Worm (Caenorhabditis elegans) whole organism, young adult: ENCODE measurements around the gene C23F12.9.
A peak's percentile ranks its signal among the peaks of the same experiment; 100 is the strongest.

Source experiments
- B0261.1 ChIP-seq: sonication (generic microtip); optimal IDR thresholded peaks from 2 replicates; lab custom pipeline; 2016; ENCODE audit warnings: mild to moderate bottlenecking, missing genetic modification characterization, moderate library complexity, missing compliant biosample characterization
- F23B12.7 ChIP-seq: sonication (generic microtip); optimal IDR thresholded peaks from 2 replicates; lab custom pipeline; 2017; ENCODE audit warnings: missing genetic modification characterization, mild to moderate bottlenecking, missing compliant biosample characterization, antibody characterized with exemption, moderate library complexity; ENCODE audit not compliant: insufficient read depth
- Y56A3A.18 ChIP-seq: fragments of 200-800 bp; sonication (Bioruptor generic); IDR thresholded peaks from 2 replicates; pipeline ENCODE4 v1.3.6; 2022; ENCODE audit warnings: missing genetic modification reagents, missing genetic modification characterization, missing compliant biosample characterization
- Y67H2A.10 ChIP-seq: fragments of 200-800 bp; sonication (Bioruptor generic); conservative IDR thresholded peaks from 2 replicates; pipeline ENCODE4 v1.3.6; 2022; ENCODE audit warnings: missing genetic modification reagents, missing genetic modification characterization, missing compliant biosample characterization
- ZK185.1 ChIP-seq: sonication (generic microtip); optimal IDR thresholded peaks from 2 replicates; lab custom pipeline; 2016; ENCODE audit warnings: mild to moderate bottlenecking, missing genetic modification characterization, missing compliant biosample characterization; ENCODE audit not compliant: poor library complexity, severe bottlenecking
- ama-1 ChIP-seq, 3 experiments: fragments of 150-350 bp in 1 of 3; sonication (generic microtip) in 2 of 3; optimal IDR thresholded peaks; 2 replicates each; lab custom pipeline; 2014 to 2018; ENCODE audit warnings: missing biosample characterization in 2 of 3, missing genetic modification characterization in 2 of 3, missing genetic modification reagents in 2 of 3
- aptf-3 ChIP-seq: fragments of 200-800 bp; sonication (Bioruptor generic); IDR thresholded peaks from 2 replicates; pipeline ENCODE4 v1.3.6; 2022; ENCODE audit warnings: missing genetic modification characterization, missing compliant biosample characterization
- atf-7 ChIP-seq: sonication (generic microtip); optimal IDR thresholded peaks from 2 replicates; lab custom pipeline; 2017; ENCODE audit warnings: mild to moderate bottlenecking, missing genetic modification characterization, missing compliant biosample characterization
- ccch-3 ChIP-seq: fragments of 200-800 bp; sonication (Bioruptor generic); optimal IDR thresholded peaks from 2 replicates; lab custom pipeline; 2018; ENCODE audit warnings: mild to moderate bottlenecking, missing genetic modification characterization, missing compliant biosample characterization
- cebp-1 ChIP-seq, 2 experiments: fragments of 200-800 bp in 1 of 2; sonication (Bioruptor generic) in 1 of 2; sonication (generic microtip) in 1 of 2; IDR thresholded peaks in 1 of 2; optimal IDR thresholded peaks in 1 of 2; 2 replicates each; pipeline versions ENCODE4 v1.3.6 to Lab custom; 2017 to 2022; ENCODE audit warnings: missing compliant biosample characterization in 2 of 2, missing genetic modification characterization in 2 of 2, mild to moderate bottlenecking in 1 of 2, missing genetic modification reagents in 1 of 2, moderate library complexity in 1 of 2
- ceh-27 ChIP-seq: fragments of 200-800 bp; sonication (Bioruptor generic); optimal IDR thresholded peaks from 2 replicates; lab custom pipeline; 2018; ENCODE audit warnings: mild to moderate bottlenecking, missing genetic modification characterization, moderate library complexity, missing compliant biosample characterization
- ceh-58 ChIP-seq: fragments of 200-800 bp; sonication (Bioruptor generic); IDR thresholded peaks from 2 replicates; pipeline ENCODE4 v1.3.6; 2022; ENCODE audit warnings: missing genetic modification characterization, missing compliant biosample characterization
- dpff-1 ChIP-seq: sonication (generic microtip); optimal IDR thresholded peaks from 2 replicates; lab custom pipeline; 2017; ENCODE audit warnings: mild to moderate bottlenecking, missing genetic modification characterization, missing compliant biosample characterization
- egl-44 ChIP-seq: fragments of 200-800 bp; sonication (Bioruptor generic); IDR thresholded peaks from 2 replicates; pipeline ENCODE4 v1.3.6; 2022; ENCODE audit warnings: missing genetic modification reagents, missing genetic modification characterization, missing compliant biosample characterization
- egrh-3 ChIP-seq: fragments of 200-800 bp; sonication (Bioruptor generic); IDR thresholded peaks from 2 replicates; pipeline ENCODE4 v1.3.6; 2022; ENCODE audit warnings: missing genetic modification reagents, missing genetic modification characterization, missing compliant biosample characterization
- ets-4 ChIP-seq: fragments of 200-800 bp; sonication (Bioruptor generic); optimal IDR thresholded peaks from 2 replicates; lab custom pipeline; 2018; ENCODE audit warnings: mild to moderate bottlenecking, missing genetic modification characterization, missing compliant biosample characterization
- gei-17 ChIP-seq: fragments of 200-800 bp; sonication (Bioruptor generic); optimal IDR thresholded peaks from 2 replicates; lab custom pipeline; 2018; ENCODE audit warnings: mild to moderate bottlenecking, missing genetic modification characterization, missing compliant biosample characterization
- him-1 ChIP-seq: sonication (generic microtip); optimal IDR thresholded peaks from 2 replicates; lab custom pipeline; 2016; ENCODE audit warnings: missing genotype, missing genetic modification reagents, missing genetic modification characterization, missing compliant biosample characterization
- hlh-12 ChIP-seq: sonication (generic microtip); optimal IDR thresholded peaks from 2 replicates; lab custom pipeline; 2016; ENCODE audit warnings: missing genetic modification characterization, missing compliant biosample characterization
- hmg-20 ChIP-seq: fragments of 200-800 bp; sonication (Bioruptor generic); IDR thresholded peaks from 2 replicates; pipeline ENCODE4 v1.3.6; 2022; ENCODE audit warnings: missing genetic modification reagents, missing genetic modification characterization, missing compliant biosample characterization
- let-607 ChIP-seq, 2 experiments: fragments of 200-800 bp in 1 of 2; sonication (Bioruptor generic) in 1 of 2; sonication (generic microtip) in 1 of 2; optimal IDR thresholded peaks; 2 replicates each; lab custom pipeline; 2016 to 2018; ENCODE audit warnings: mild to moderate bottlenecking in 2 of 2, missing compliant biosample characterization in 2 of 2, missing genetic modification characterization in 2 of 2, moderate library complexity in 2 of 2, missing genotype in 1 of 2
- lin-40 ChIP-seq: sonication (generic microtip); optimal IDR thresholded peaks from 2 replicates; lab custom pipeline; 2016; ENCODE audit warnings: missing genetic modification characterization, mild to moderate bottlenecking, missing compliant biosample characterization, missing genotype, missing genetic modification reagents
- mel-28 ChIP-seq: sonication (generic microtip); optimal IDR thresholded peaks from 2 replicates; lab custom pipeline; 2016; ENCODE audit warnings: borderline replicate concordance, mild to moderate bottlenecking, missing genetic modification characterization, missing compliant biosample characterization
- nfya-1 ChIP-seq: sonication (generic microtip); optimal IDR thresholded peaks from 2 replicates; lab custom pipeline; 2017; ENCODE audit warnings: antibody characterized with exemption, missing compliant biosample characterization, missing genetic modification characterization, borderline replicate concordance; ENCODE audit not compliant: insufficient read depth
- nhr-80 ChIP-seq: sonication (generic microtip); optimal IDR thresholded peaks from 2 replicates; lab custom pipeline; 2016; ENCODE audit warnings: missing genetic modification characterization, missing compliant biosample characterization
- nhr-90 ChIP-seq: sonication (generic microtip); optimal IDR thresholded peaks from 2 replicates; lab custom pipeline; 2016; ENCODE audit warnings: missing genotype, mild to moderate bottlenecking, missing genetic modification characterization, missing compliant biosample characterization
- pha-4 ChIP-seq: fragments of 150-350 bp; sonication (generic microtip); optimal IDR thresholded peaks from 2 replicates; lab custom pipeline; 2014; ENCODE audit warnings: missing biosample characterization, missing genetic modification reagents, missing genetic modification characterization
- rec-8 ChIP-seq, 2 experiments: sonication (generic microtip); optimal IDR thresholded peaks; 2 replicates each; lab custom pipeline; 2016; ENCODE audit warnings: mild to moderate bottlenecking in 2 of 2, missing genetic modification characterization in 2 of 2, missing genetic modification reagents in 2 of 2, missing genotype in 2 of 2, missing biosample characterization in 1 of 2, missing compliant biosample characterization in 1 of 2, moderate library complexity in 1 of 2
- repo-1 ChIP-seq: sonication (generic microtip); optimal IDR thresholded peaks from 2 replicates; lab custom pipeline; 2017; ENCODE audit warnings: mild to moderate bottlenecking, missing genetic modification characterization, missing compliant biosample characterization
- rpc-1 ChIP-seq, 2 experiments: fragments of 150-350 bp in 1 of 2; sonication (generic microtip) in 1 of 2; optimal IDR thresholded peaks; 2 replicates each; lab custom pipeline; 2014 to 2018; ENCODE audit warnings: missing biosample characterization in 1 of 2, missing genetic modification characterization in 1 of 2, missing genetic modification reagents in 1 of 2, missing genotype in 1 of 2
- snpc-3.4 ChIP-seq: sonication (generic microtip); optimal IDR thresholded peaks from 2 replicates; lab custom pipeline; 2017; ENCODE audit warnings: missing genetic modification characterization, mild to moderate bottlenecking, missing compliant biosample characterization, antibody characterized with exemption, moderate library complexity, missing genotype, missing genetic modification reagents
- snpc-4 ChIP-seq, 5 experiments: fragments of 150-350 bp in 1 of 5; sonication (generic microtip) in 4 of 5; optimal IDR thresholded peaks; 2 replicates each; lab custom pipeline; 2014 to 2018; ENCODE audit warnings: missing genetic modification characterization in 5 of 5, missing biosample characterization in 3 of 5, antibody characterized with exemption in 2 of 5, mild to moderate bottlenecking in 2 of 5, missing compliant biosample characterization in 2 of 5, missing genotype in 2 of 5, moderate library complexity in 2 of 5, missing genetic modification reagents in 1 of 5
- somi-1 ChIP-seq: fragments of 200-800 bp; sonication (Bioruptor generic); optimal IDR thresholded peaks from 2 replicates; lab custom pipeline; 2018; ENCODE audit warnings: mild to moderate bottlenecking, missing genetic modification characterization, missing compliant biosample characterization
- tbp1 ChIP-seq: fragments of 200-800 bp; sonication (Bioruptor generic); optimal IDR thresholded peaks from 2 replicates; lab custom pipeline; 2018; ENCODE audit warnings: mild to moderate bottlenecking, missing genetic modification characterization, missing compliant biosample characterization
- unc-130 ChIP-seq: sonication (generic microtip); optimal IDR thresholded peaks from 2 replicates; lab custom pipeline; 2016; ENCODE audit warnings: missing genetic modification reagents, missing genetic modification characterization, missing compliant biosample characterization
- xnd-1 ChIP-seq: sonication (generic microtip); optimal IDR thresholded peaks from 2 replicates; lab custom pipeline; 2016; ENCODE audit warnings: missing genotype, missing genetic modification reagents, missing genetic modification characterization, missing compliant biosample characterization
- ztf-18 ChIP-seq: sonication (generic microtip); optimal IDR thresholded peaks from 2 replicates; lab custom pipeline; 2016; ENCODE audit warnings: missing genotype, mild to moderate bottlenecking, missing genetic modification characterization, missing compliant biosample characterization
- ztf-26 ChIP-seq: sonication (generic microtip); optimal IDR thresholded peaks from 2 replicates; lab custom pipeline; 2017; ENCODE audit warnings: missing genetic modification characterization, missing compliant biosample characterization

C23F12.9 gene

ce11 chrX:9372987-9373386 is 20.9 kb upstream of the C23F12.9 start (continued):
- TF ChIP-seq rec-8 (tag; optimal IDR thresholded peaks at IDR 0.05; lab: Kevin White, UChicago) (peak; percentile 7 to 42), F23B12.7 (tag; lab: Kevin White, UChicago) (peak; percentile 7), ceh-27 (GFP tag; lab: Kevin White, UChicago) (peak; percentile 18), B0261.1 (tag; lab: Kevin White, UChicago) (peak; percentile 84), unc-130 (peak; percentile 43), hlh-12 (tag; lab: Kevin White, UChicago) (no peak), ztf-18 (tag; lab: Kevin White, UChicago) (peak; percentile 57), aptf-3 (GFP tag; lab: Robert Waterston, UW) (no peak), Y67H2A.10 (GFP tag; lab: Robert Waterston, UW) (no peak), gei-17 (GFP tag; lab: Kevin White, UChicago) (peak; percentile 0), ccch-3 (GFP tag; lab: Kevin White, UChicago) (no peak), snpc-3.4 (tag; lab: Kevin White, UChicago) (peak; percentile 25), dpff-1 (tag; lab: Kevin White, UChicago) (no peak), somi-1 (no peak), lin-40 (peak; percentile 52), cebp-1 (GFP tag; IDR thresholded peaks at IDR 0.05; lab: Robert Waterston, UW) (no peak), cebp-1 (tag; optimal IDR thresholded peaks at IDR 0.05; lab: Kevin White, UChicago) (peak; percentile 64), let-607 (tag; optimal IDR thresholded peaks at IDR 0.05; lab: Kevin White, UChicago) (peak; percentile 24 to 27), hmg-20 (no peak), ceh-58 (GFP tag; lab: Robert Waterston, UW) (no peak), atf-7 (tag; lab: Kevin White, UChicago) (peak; percentile 53), Y56A3A.18 (GFP tag; lab: Robert Waterston, UW) (peak; percentile 74), nhr-80 (peak; percentile 29), ets-4 (GFP tag; lab: Kevin White, UChicago) (peak; percentile 9), nfya-1 (tag; lab: Kevin White, UChicago) (no peak), tbp1 (peak; percentile 92), xnd-1 (tag; lab: Kevin White, UChicago) (no peak), repo-1 (tag; lab: Kevin White, UChicago) (peak; percentile 13), egrh-3 (GFP tag; lab: Robert Waterston, UW) (peak; percentile 53; the same call in 1 of the 2 replicates), snpc-4 (GFP tag; optimal IDR thresholded peaks at IDR 0.05; lab: Kevin White, UChicago) (peak; percentile 51), snpc-4 (tag; optimal IDR thresholded peaks at IDR 0.05; lab: Kevin White, UChicago) (peak in 3 of 4 experiments; percentile 28 to 77 (median 73)), ama-1 (optimal IDR thresholded peaks at IDR 0.05; lab: Kevin White, UChicago) (no peak), ama-1 (GFP tag; optimal IDR thresholded peaks at IDR 0.05; lab: Kevin White, UChicago) (peak in 1 of 2 experiments; percentile 39), nhr-90 (tag; lab: Kevin White, UChicago) (peak; percentile 74), him-1 (tag; lab: Kevin White, UChicago) (peak; percentile 77), rpc-1 (optimal IDR thresholded peaks at IDR 0.05; lab: Kevin White, UChicago) (peak; percentile 71), rpc-1 (tag; optimal IDR thresholded peaks at IDR 0.05; lab: Kevin White, UChicago) (peak; percentile 82), mel-28 (no peak), ZK185.1 (peak; percentile 21)

ce11 chrX:9373729-9374128 is 20.1 kb upstream of the C23F12.9 start:
- TF ChIP-seq gei-17 (GFP tag; lab: Kevin White, UChicago) (no peak), egl-44 (GFP tag; lab: Robert Waterston, UW) (no peak), pha-4 (tag; lab: Kevin White, UChicago) (no peak), ztf-26 (tag; lab: Kevin White, UChicago) (no peak)
